Fruit fly (Drosophila melanogaster) whole organism, embryonic: ENCODE results near the gene Nep6.

ENCODE experiments used
- Abd-B ChIP-seq: fragments of 200-800 bp; sonication (Bioruptor generic); optimal IDR thresholded peaks from 2 replicates; lab custom pipeline; 2018; ENCODE audit warnings: missing biosample characterization, mild to moderate bottlenecking, missing genetic modification characterization, moderate library complexity
- Adf1 ChIP-seq: fragments of 200-800 bp; sonication (Bioruptor generic); IDR thresholded peaks from 2 replicates; pipeline ENCODE4 v1.3.6; 2022; ENCODE audit warnings: missing biosample characterization, missing genetic modification characterization
- CG12769 ChIP-seq: fragments of 200-800 bp; sonication (Bioruptor generic); optimal IDR thresholded peaks from 2 replicates; lab custom pipeline; 2019; ENCODE audit warnings: missing biosample characterization, mild to moderate bottlenecking, missing genetic modification characterization, moderate library complexity
- CG15601 ChIP-seq: fragments of 200-800 bp; sonication (Bioruptor generic); optimal IDR thresholded peaks from 3 replicates; lab custom pipeline; 2019; ENCODE audit warnings: missing biosample characterization, mild to moderate bottlenecking, missing genetic modification characterization, moderate library complexity
- CG17385 ChIP-seq: fragments of 200-800 bp; sonication (Bioruptor generic); optimal IDR thresholded peaks from 3 replicates; lab custom pipeline; 2018; ENCODE audit warnings: missing biosample characterization, mild to moderate bottlenecking, missing genetic modification characterization
- CG17912 ChIP-seq: fragments of 200-800 bp; sonication (Bioruptor generic); optimal IDR thresholded peaks from 2 replicates; lab custom pipeline; 2018; ENCODE audit warnings: missing biosample characterization, mild to moderate bottlenecking, missing genetic modification characterization
- CG2678 ChIP-seq: fragments of 200-800 bp; sonication (Bioruptor generic); optimal IDR thresholded peaks from 3 replicates; lab custom pipeline; 2019; ENCODE audit warnings: missing biosample characterization, mild to moderate bottlenecking, missing genetic modification characterization, moderate library complexity
- CG32772 ChIP-seq: fragments of 200-800 bp; sonication (Bioruptor generic); IDR thresholded peaks from 2 replicates; pipeline ENCODE4 v1.3.6; 2022; ENCODE audit warnings: missing biosample characterization, missing genetic modification characterization
- CG42726 ChIP-seq: fragments of 200-800 bp; sonication (Bioruptor generic); IDR thresholded peaks from 2 replicates; pipeline ENCODE4 v1.3.6; 2022; ENCODE audit warnings: missing biosample characterization, missing genetic modification characterization; ENCODE audit not compliant: partially characterized antibody
- CG4360 ChIP-seq: fragments of 200-800 bp; sonication (Bioruptor generic); IDR thresholded peaks from 2 replicates; pipeline ENCODE4 v1.3.6; 2022; ENCODE audit warnings: missing biosample characterization, missing genetic modification characterization
- CG7928 ChIP-seq: fragments of 200-800 bp; sonication (Bioruptor generic); optimal IDR thresholded peaks from 2 replicates; lab custom pipeline; 2017; ENCODE audit warnings: missing biosample characterization, mild to moderate bottlenecking, missing genetic modification characterization
- CG8290 ChIP-seq, 3 experiments: fragments of 200-800 bp; sonication (Bioruptor generic); optimal IDR thresholded peaks; 2 replicates each; lab custom pipeline; 2016 to 2019; ENCODE audit warnings: missing biosample characterization in 3 of 3, missing genetic modification characterization in 3 of 3, mild to moderate bottlenecking in 2 of 3, moderate library complexity in 1 of 3
- CG9215 ChIP-seq: fragments of 200-800 bp; sonication (Bioruptor generic); IDR thresholded peaks from 2 replicates; pipeline ENCODE4 v1.3.6; 2022; ENCODE audit warnings: missing biosample characterization, missing genetic modification characterization
- CG9437 ChIP-seq: fragments of 200-800 bp; sonication (Bioruptor generic); optimal IDR thresholded peaks from 2 replicates; lab custom pipeline; 2018; ENCODE audit warnings: missing biosample characterization, mild to moderate bottlenecking, missing genetic modification characterization
- CkIIα-i1 ChIP-seq: fragments of 200-800 bp; sonication (Bioruptor generic); IDR thresholded peaks from 2 replicates; pipeline ENCODE4 v1.3.6; 2022; ENCODE audit warnings: missing biosample characterization, missing genetic modification characterization
- Doc3 ChIP-seq: fragments of 200-800 bp; sonication (Bioruptor generic); IDR thresholded peaks from 3 replicates; pipeline ENCODE4 v1.3.6; 2022; ENCODE audit warnings: missing biosample characterization, missing genetic modification characterization; ENCODE audit not compliant: partially characterized antibody
- Ets97D ChIP-seq: fragments of 200-800 bp; sonication (Bioruptor generic); optimal IDR thresholded peaks from 3 replicates; lab custom pipeline; 2016; ENCODE audit warnings: missing biosample characterization, missing genetic modification characterization
- Gsc ChIP-seq: fragments of 200-800 bp; sonication (Bioruptor generic); IDR thresholded peaks from 2 replicates; pipeline ENCODE4 v1.3.6; 2022; ENCODE audit warnings: missing biosample characterization, missing genetic modification characterization
- H2.0 ChIP-seq: fragments of 200-800 bp; sonication (Bioruptor generic); IDR thresholded peaks from 2 replicates; pipeline ENCODE4 v1.3.6; 2022; ENCODE audit warnings: missing biosample characterization, missing genetic modification characterization
- HLHmδ ChIP-seq: fragments of 200-800 bp; sonication (Bioruptor generic); optimal IDR thresholded peaks from 2 replicates; lab custom pipeline; 2018; ENCODE audit warnings: missing biosample characterization, mild to moderate bottlenecking, missing genetic modification characterization, moderate library complexity
- Hmr ChIP-seq: fragments of 200-800 bp; sonication (Bioruptor generic); optimal IDR thresholded peaks from 3 replicates; lab custom pipeline; 2017; ENCODE audit warnings: mild to moderate bottlenecking, missing biosample characterization, missing genetic modification reagents, missing genetic modification characterization
- Hr78 ChIP-seq, 2 experiments: fragments of 200-800 bp in 1 of 2; fragments of >200 bp in 1 of 2; sonication (Bioruptor generic) in 1 of 2; optimal IDR thresholded peaks; 2 replicates each; lab custom pipeline; 2017 to 2019; ENCODE audit warnings: missing biosample characterization in 2 of 2, missing genetic modification characterization in 2 of 2, mild to moderate bottlenecking in 1 of 2, moderate library complexity in 1 of 2
- Lhr ChIP-seq: fragments of 200-800 bp; sonication (Bioruptor generic); optimal IDR thresholded peaks from 3 replicates; lab custom pipeline; 2017; ENCODE audit warnings: mild to moderate bottlenecking, missing biosample characterization, missing genetic modification reagents, missing genetic modification characterization
- Lim3 ChIP-seq: fragments of 200-800 bp; sonication (Bioruptor generic); IDR thresholded peaks from 2 replicates; pipeline ENCODE4 v1.3.6; 2022; ENCODE audit warnings: missing biosample characterization, missing genetic modification characterization
- Rfx ChIP-seq: fragments of 200-800 bp; sonication (Bioruptor generic); IDR thresholded peaks from 2 replicates; pipeline ENCODE4 v1.3.6; 2022; ENCODE audit warnings: missing biosample characterization, missing genetic modification characterization
- Taf1 ChIP-seq: fragments of 200-800 bp; sonication (Bioruptor generic); IDR thresholded peaks from 2 replicates; pipeline ENCODE4 v1.3.6; 2022; ENCODE audit warnings: missing biosample characterization, missing genetic modification characterization
- Trl ChIP-seq, 3 experiments: fragments of >200 bp in 2 of 3; fragments of 200-800 bp in 1 of 3; sonication (Bioruptor generic) in 1 of 3; optimal IDR thresholded peaks; 2 replicates in 1 of 3; 3 replicates in 2 of 3; lab custom pipeline; 2016 to 2017; ENCODE audit warnings: missing biosample characterization in 1 of 3, missing genetic modification characterization in 1 of 3
- ash1 ChIP-seq: fragments of 200-800 bp; sonication (Bioruptor generic); optimal IDR thresholded peaks from 2 replicates; lab custom pipeline; 2018; ENCODE audit warnings: missing biosample characterization, mild to moderate bottlenecking, missing genetic modification characterization
- chinmo ChIP-seq: fragments of 200-800 bp; sonication (Bioruptor generic); IDR thresholded peaks from 4 replicates; pipeline ENCODE4 v1.3.6; 2022; ENCODE audit warnings: missing biosample characterization, missing genetic modification characterization; ENCODE audit not compliant: partially characterized antibody
- cwo ChIP-seq: fragments of 200-800 bp; sonication (Bioruptor generic); optimal IDR thresholded peaks from 3 replicates; lab custom pipeline; 2017; ENCODE audit warnings: missing biosample characterization, missing genetic modification characterization, mild to moderate bottlenecking, moderate library complexity, missing genetic modification reagents
- danr ChIP-seq: fragments of 200-800 bp; sonication (Bioruptor generic); IDR thresholded peaks from 2 replicates; pipeline ENCODE4 v1.3.6; 2022; ENCODE audit warnings: missing biosample characterization, missing genetic modification characterization
- dimm ChIP-seq: fragments of 200-800 bp; sonication (Bioruptor generic); IDR thresholded peaks from 2 replicates; pipeline ENCODE4 v1.3.6; 2022; ENCODE audit warnings: missing biosample characterization, missing genetic modification characterization
- fd96Cb ChIP-seq: fragments of 200-800 bp; sonication (Bioruptor generic); optimal IDR thresholded peaks from 2 replicates; lab custom pipeline; 2018; ENCODE audit warnings: missing biosample characterization, mild to moderate bottlenecking, missing genetic modification characterization, moderate library complexity
- grn ChIP-seq: fragments of 200-800 bp; sonication (Bioruptor generic); optimal IDR thresholded peaks from 3 replicates; lab custom pipeline; 2017; ENCODE audit warnings: missing biosample characterization, missing genetic modification characterization
- gsb-n ChIP-seq: fragments of 200-800 bp; sonication (Bioruptor generic); optimal IDR thresholded peaks from 3 replicates; lab custom pipeline; 2018; ENCODE audit warnings: missing biosample characterization, mild to moderate bottlenecking, missing genetic modification characterization
- h ChIP-seq: fragments of >200 bp; optimal IDR thresholded peaks from 2 replicates; lab custom pipeline; 2017
- ken ChIP-seq: fragments of 200-800 bp; sonication (Bioruptor generic); IDR thresholded peaks from 3 replicates; pipeline ENCODE4 v1.3.6; 2022; ENCODE audit warnings: missing biosample characterization, missing genetic modification characterization
- nom ChIP-seq: fragments of 200-800 bp; sonication (Bioruptor generic); optimal IDR thresholded peaks from 2 replicates; lab custom pipeline; 2017; ENCODE audit warnings: missing biosample characterization, missing genetic modification characterization, mild to moderate bottlenecking, moderate library complexity, missing genetic modification reagents
- oc ChIP-seq: fragments of 200-800 bp; sonication (Bioruptor generic); optimal IDR thresholded peaks from 2 replicates; lab custom pipeline; 2018; ENCODE audit warnings: missing biosample characterization, mild to moderate bottlenecking, missing genetic modification characterization, moderate library complexity
- pho ChIP-seq: fragments of 200-800 bp; sonication (Bioruptor generic); optimal IDR thresholded peaks from 2 replicates; lab custom pipeline; 2016; ENCODE audit warnings: missing biosample characterization, missing genetic modification characterization
- pros ChIP-seq: fragments of 200-800 bp; sonication (Bioruptor generic); optimal IDR thresholded peaks from 3 replicates; lab custom pipeline; 2019; ENCODE audit warnings: missing biosample characterization, mild to moderate bottlenecking, missing genetic modification characterization, moderate library complexity
- sens ChIP-seq: fragments of 200-800 bp; sonication (Bioruptor generic); peaks from one replicate; lab custom pipeline; 2016; ENCODE audit warnings: missing biosample characterization, missing genetic modification characterization
- sqz ChIP-seq: fragments of 200-800 bp; sonication (Bioruptor generic); optimal IDR thresholded peaks from 3 replicates; lab custom pipeline; 2018; ENCODE audit warnings: missing biosample characterization, mild to moderate bottlenecking, missing genetic modification characterization
- sr ChIP-seq: fragments of 200-800 bp; sonication (Bioruptor generic); IDR thresholded peaks from 3 replicates; pipeline ENCODE4 v1.3.6; 2022; ENCODE audit warnings: missing biosample characterization, missing genetic modification characterization
- stc ChIP-seq: fragments of 200-800 bp; sonication (Bioruptor generic); IDR thresholded peaks from 2 replicates; pipeline ENCODE4 v1.3.6; 2022; ENCODE audit warnings: missing biosample characterization, missing genetic modification characterization
- tgo ChIP-seq: fragments of 200-800 bp; sonication (Bioruptor generic); IDR thresholded peaks from 3 replicates; pipeline ENCODE4 v1.3.6; 2022; ENCODE audit warnings: missing biosample characterization, missing genetic modification characterization
- wek ChIP-seq: fragments of 200-800 bp; sonication (Bioruptor generic); optimal IDR thresholded peaks from 3 replicates; lab custom pipeline; 2018; ENCODE audit warnings: missing biosample characterization, mild to moderate bottlenecking, missing genetic modification characterization, moderate library complexity
- zf30C ChIP-seq: fragments of 200-800 bp; sonication (Bioruptor generic); optimal IDR thresholded peaks from 3 replicates; lab custom pipeline; 2018; ENCODE audit warnings: missing biosample characterization, mild to moderate bottlenecking, missing genetic modification characterization

Gene Nep6

DNA sequence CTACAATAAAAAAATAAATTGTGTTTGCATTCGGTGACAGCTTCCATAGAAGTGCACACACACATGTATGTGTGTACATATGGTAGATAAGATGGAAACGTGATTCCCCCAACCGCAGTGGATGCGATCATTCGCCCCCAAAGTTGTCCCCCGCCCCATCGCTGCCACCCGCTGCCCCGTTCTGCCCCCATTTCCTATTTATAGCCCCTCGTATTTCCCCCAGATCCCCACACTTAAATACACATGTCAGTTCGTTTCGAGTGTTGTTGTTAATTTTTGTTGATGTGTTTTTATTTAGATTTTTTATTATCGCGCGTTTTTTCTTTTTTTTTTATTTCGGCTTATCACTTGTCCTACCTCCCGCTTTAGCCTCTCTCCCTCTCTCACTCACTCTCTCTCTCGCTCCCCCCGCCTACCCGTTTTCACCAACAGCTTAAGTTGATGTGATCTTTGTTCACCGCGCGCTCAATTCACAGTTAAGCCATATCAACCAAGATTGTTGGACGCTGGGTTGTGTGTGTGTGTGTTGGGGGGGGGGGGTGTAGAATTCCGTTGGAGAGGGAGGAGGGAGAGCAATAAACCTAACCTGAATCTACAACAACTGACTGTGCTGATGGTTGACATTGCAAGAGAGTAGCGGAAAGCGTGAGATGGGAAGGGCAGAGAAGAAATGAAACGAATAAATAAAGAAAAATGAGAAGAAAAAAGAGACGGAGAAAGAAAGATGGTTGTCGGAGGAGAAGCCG lies 47.7 kb upstream of the Nep6 start (continued):
- TF ChIP-seq HLHmδ (GFP tag; lab: Kevin White, UChicago) (peak; percentile 27), nom (GFP tag; lab: Kevin White, UChicago) (peak; percentile 84), CG32772 (GFP tag; lab: Robert Waterston, UW) (peak; percentile 85), CG2678 (tag; lab: Kevin White, UChicago) (peak; percentile 30), Hmr (GFP tag; lab: Kevin White, UChicago) (no peak), CG12769 (tag; lab: Kevin White, UChicago) (peak; percentile 82), sqz (GFP tag; lab: Kevin White, UChicago) (peak; percentile 95), Lim3 (GFP tag; lab: Robert Waterston, UW) (no peak), pros (GFP tag; lab: Kevin White, UChicago) (peak; percentile 89), CG17912 (GFP tag; lab: Kevin White, UChicago) (peak; percentile 38), Adf1 (GFP tag; lab: Robert Waterston, UW) (peak; percentile 72), Lhr (GFP tag; lab: Kevin White, UChicago) (peak; percentile 17), grn (peak; percentile 81), Gsc (GFP tag; lab: Robert Waterston, UW) (no peak), CG4360 (peak; percentile 68), CG17385 (GFP tag; lab: Kevin White, UChicago) (no peak), oc (tag; lab: Kevin White, UChicago) (peak; percentile 89), CG7928 (GFP tag; lab: Kevin White, UChicago) (no peak), zf30C (GFP tag; lab: Kevin White, UChicago) (no peak), cwo (GFP tag; lab: Kevin White, UChicago) (peak; percentile 90), danr (GFP tag; lab: Robert Waterston, UW) (no peak), Hr78 (GFP tag; optimal IDR thresholded peaks at IDR 0.05; lab: Kevin White, UChicago) (peak in 1 of 2 experiments; percentile 48), CG15601 (tag; lab: Kevin White, UChicago) (no peak), wek (GFP tag; lab: Kevin White, UChicago) (peak; percentile 7), Abd-B (GFP tag; lab: Kevin White, UChicago) (peak; percentile 28), CkIIα-i1 (GFP tag; lab: Robert Waterston, UW) (no peak), CG8290 (GFP tag; optimal IDR thresholded peaks at IDR 0.05; lab: Kevin White, UChicago) (no peak), CG8290 (tag; optimal IDR thresholded peaks at IDR 0.05; lab: Kevin White, UChicago) (peak in 1 of 2 experiments; percentile 62), Ets97D (GFP tag; lab: Kevin White, UChicago) (no peak), chinmo (0 out of 4 replicates have a peak, but pooled peaks have one; percentile 79), gsb-n (tag; lab: Kevin White, UChicago) (no peak), dimm (GFP tag; lab: Robert Waterston, UW) (no peak), Trl (optimal IDR thresholded peaks at IDR 0.05; lab: Kevin White, UChicago) (peak; percentile 62 to 68), Trl (GFP tag; optimal IDR thresholded peaks at IDR 0.05; lab: Kevin White, UChicago) (no peak), tgo (GFP tag; lab: Robert Waterston, UW) (no peak), H2.0 (GFP tag; lab: Robert Waterston, UW) (peak; percentile 48; the same call in 1 of the 2 replicates), fd96Cb (no peak), sens (peak; percentile 62), sr (GFP tag; lab: Robert Waterston, UW) (peak; percentile 59; the same call in 1 of the 3 replicates), h (lab: Kevin White, UChicago) (no peak), Taf1 (GFP tag; lab: Robert Waterston, UW) (no peak), CG9437 (GFP tag; lab: Kevin White, UChicago) (no peak), CG9215 (no peak), Doc3 (GFP tag; lab: Robert Waterston, UW) (no peak), ken (GFP tag; lab: Robert Waterston, UW) (0 out of 3 replicates have a peak, but pooled peaks have one; percentile 24), pho (GFP tag; lab: Kevin White, UChicago) (no peak), stc (GFP tag; lab: Robert Waterston, UW) (0 out of 2 replicates have a peak, but pooled peaks have one; percentile 15), CG42726 (GFP tag; lab: Robert Waterston, UW) (peak; percentile 22; the same call in 1 of the 2 replicates), ash1 (GFP tag; lab: Kevin White, UChicago) (peak; percentile 83), Rfx (GFP tag; lab: Robert Waterston, UW) (peak; percentile 26; the same call in 1 of the 2 replicates)
